Fruit fly (Drosophila melanogaster): Measurements from ENCODE around the gene Cpr72Eb.

Gene Cpr72Eb

DNA sequence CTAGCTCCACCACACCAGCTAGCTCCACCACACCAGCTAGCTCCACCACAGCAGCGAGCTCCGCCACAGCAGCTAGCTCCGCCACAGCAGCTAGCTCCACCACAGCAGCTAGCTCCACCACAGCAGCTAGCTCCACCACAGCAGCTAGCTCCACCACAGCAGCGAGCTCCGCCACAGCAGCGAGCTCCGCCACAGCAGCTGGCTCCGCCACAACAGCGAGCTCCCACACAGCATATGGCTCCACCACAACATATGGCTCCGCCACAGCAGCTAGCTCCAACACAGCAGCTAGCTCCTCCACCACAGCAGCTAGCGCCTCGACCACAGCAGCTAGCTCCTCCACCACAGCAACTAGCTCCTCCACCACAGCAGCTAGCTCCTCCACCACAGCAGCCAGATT is 23.6 kb downstream of the Cpr72Eb start:
- TF ChIP-seq Med (GFP tag) (peak; percentile 74), danr (GFP tag; IDR thresholded peaks at IDR 0.05) (peak; percentile 13; the same call in 1 of the 2 replicates), CG18011 (GFP tag; optimal IDR thresholded peaks at IDR 0.05) (peak; percentile 92)

- no peak for TF ChIP-seq croc (GFP tag; conservative IDR thresholded peaks at IDR 0.05)
- peak; percentile 21 for TF ChIP-seq CG14710 (tag; optimal IDR thresholded peaks at IDR 0.05)
- peak; percentile 50 for TF ChIP-seq zen2 (GFP tag; IDR thresholded peaks at IDR 0.05; ENCODE audit: partially characterized antibody)
- peak; percentile 11 for TF ChIP-seq Blimp-1 (GFP tag; optimal IDR thresholded peaks at IDR 0.05)
- TF ChIP-seq CG10267 (tag; optimal IDR thresholded peaks at IDR 0.05) = peak; percentile 86
- no peak for TF ChIP-seq CG11456 (GFP tag; IDR thresholded peaks at IDR 0.05)
- TF ChIP-seq H2.0 (GFP tag; IDR thresholded peaks at IDR 0.05) = no peak
- no peak for TF ChIP-seq Hey (tag; optimal IDR thresholded peaks at IDR 0.05)
- TF ChIP-seq Dll (GFP tag; IDR thresholded peaks at IDR 0.05; ENCODE audit: partially characterized antibody) = 0 out of 4 replicates have a peak, but pooled peaks have one; percentile 35
- TF ChIP-seq mld (GFP tag; IDR thresholded peaks at IDR 0.05; ENCODE audit: partially characterized antibody) = no peak
- TF ChIP-seq tgo (GFP tag; IDR thresholded peaks at IDR 0.05) = no peak
- peak; percentile 86 for TF ChIP-seq Dp (GFP tag; optimal IDR thresholded peaks at IDR 0.05)
- TF ChIP-seq hbn (GFP tag; IDR thresholded peaks at IDR 0.05; ENCODE audit: partially characterized antibody) = 0 out of 2 replicates have a peak, but pooled peaks have one; percentile 16
- TF ChIP-seq CG15601 (tag; optimal IDR thresholded peaks at IDR 0.05) = no peak
- no peak for TF ChIP-seq CG32532 (GFP tag; IDR thresholded peaks at IDR 0.05)
- no peak for TF ChIP-seq CG2129 (GFP tag; IDR thresholded peaks at IDR 0.05; ENCODE audit: partially characterized antibody)
- TF ChIP-seq CG13123 (GFP tag; optimal IDR thresholded peaks at IDR 0.05) = no peak
- TF ChIP-seq Dref (GFP tag; IDR thresholded peaks at IDR 0.05) = peak; percentile 57
- no peak for TF ChIP-seq ap (GFP tag; IDR thresholded peaks at IDR 0.05)
- no peak for TF ChIP-seq Dfd (GFP tag; optimal IDR thresholded peaks at IDR 0.05)
- TF ChIP-seq gem (tag; optimal IDR thresholded peaks at IDR 0.05) = peak; percentile 4
- TF ChIP-seq CG11504 (tag; optimal IDR thresholded peaks at IDR 0.05) = peak; percentile 12
- TF ChIP-seq CG12942 (GFP tag; optimal IDR thresholded peaks at IDR 0.05) = no peak
- peak; percentile 9 for TF ChIP-seq pzg (GFP tag; optimal IDR thresholded peaks at IDR 0.05)
- TF ChIP-seq stwl (tag; optimal IDR thresholded peaks at IDR 0.05) = peak; percentile 98
- TF ChIP-seq sens (GFP tag) = peak; percentile 52
- TF ChIP-seq CG5245 (GFP tag; optimal IDR thresholded peaks at IDR 0.05) = no peak
- no peak for TF ChIP-seq p53 (GFP tag; optimal IDR thresholded peaks at IDR 0.05)
- TF ChIP-seq Med (GFP tag) = peak; percentile 36
- no peak for TF ChIP-seq CG17385 (GFP tag; optimal IDR thresholded peaks at IDR 0.05)
- TF ChIP-seq Pdp1 (GFP tag; optimal IDR thresholded peaks at IDR 0.05) = no peak
- TF ChIP-seq CG13287 (GFP tag; IDR thresholded peaks at IDR 0.05; ENCODE audit: partially characterized antibody) = peak; percentile 67
- TF ChIP-seq CG7271 (tag; optimal IDR thresholded peaks at IDR 0.05) = no peak
- TF ChIP-seq CG32772 (GFP tag; IDR thresholded peaks at IDR 0.05) = no peak
- peak; percentile 88 for TF ChIP-seq E2f2 (GFP tag; IDR thresholded peaks at IDR 0.05)
- 0 out of 2 replicates have a peak, but pooled peaks have one; percentile 11 for TF ChIP-seq CG31441 (GFP tag; IDR thresholded peaks at IDR 0.05)
- peak; percentile 23; the same call in 1 of the 3 replicates for TF ChIP-seq CG14860 (GFP tag; IDR thresholded peaks at IDR 0.05; ENCODE audit: partially characterized antibody)
- peak; percentile 3 for TF ChIP-seq phol (tag; optimal IDR thresholded peaks at IDR 0.05)
- peak; percentile 5 for TF ChIP-seq CG12391 (tag; optimal IDR thresholded peaks at IDR 0.05)
Measured at dm6 chr3L:16390793-16391192, 26.1 kb downstream of the Cpr72Eb start.
